Fruit fly (Drosophila melanogaster) whole organism, embryonic: ENCODE data around the gene CG12680.

Experiments used
- Abd-B ChIP-seq: fragments of 200-800 bp; sonication (Bioruptor generic); optimal IDR thresholded peaks from 2 replicates; lab custom pipeline; 2018; ENCODE audit warnings: missing biosample characterization, mild to moderate bottlenecking, missing genetic modification characterization, moderate library complexity
- Asciz ChIP-seq: fragments of 200-800 bp; sonication (Bioruptor generic); optimal IDR thresholded peaks from 2 replicates; lab custom pipeline; 2017; ENCODE audit warnings: missing biosample characterization, mild to moderate bottlenecking, missing genetic modification characterization, missing genetic modification reagents
- Bdp1 ChIP-seq: fragments of 200-800 bp; sonication (Bioruptor generic); optimal IDR thresholded peaks from 3 replicates; lab custom pipeline; 2016; ENCODE audit warnings: missing biosample characterization, missing genetic modification characterization
- Bgb ChIP-seq: fragments of 200-800 bp; sonication (Bioruptor generic); IDR thresholded peaks from 2 replicates; pipeline ENCODE4 v1.3.6; 2022; ENCODE audit warnings: missing biosample characterization, missing genetic modification characterization; ENCODE audit not compliant: partially characterized antibody
- CG11085 ChIP-seq: fragments of 200-800 bp; sonication (Bioruptor generic); IDR thresholded peaks from 2 replicates; pipeline ENCODE4 v1.3.6; 2022; ENCODE audit warnings: missing biosample characterization, missing genetic modification characterization
- CG11504 ChIP-seq: fragments of 200-800 bp; sonication (Bioruptor generic); optimal IDR thresholded peaks from 3 replicates; lab custom pipeline; 2019; ENCODE audit warnings: missing biosample characterization, mild to moderate bottlenecking, missing genetic modification characterization, moderate library complexity
- CG12071 ChIP-seq: fragments of 200-800 bp; sonication (Bioruptor generic); optimal IDR thresholded peaks from 3 replicates; lab custom pipeline; 2018; ENCODE audit warnings: missing biosample characterization, mild to moderate bottlenecking, missing genetic modification characterization
- CG12219 ChIP-seq: fragments of 200-800 bp; sonication (Bioruptor generic); optimal IDR thresholded peaks from 3 replicates; lab custom pipeline; 2018; ENCODE audit warnings: missing biosample characterization, mild to moderate bottlenecking, missing genetic modification characterization
- CG13894 ChIP-seq: fragments of 200-800 bp; sonication (Bioruptor generic); optimal IDR thresholded peaks from 3 replicates; lab custom pipeline; 2018; ENCODE audit warnings: missing biosample characterization, mild to moderate bottlenecking, missing genetic modification characterization, moderate library complexity
- CG15601 ChIP-seq: fragments of 200-800 bp; sonication (Bioruptor generic); optimal IDR thresholded peaks from 3 replicates; lab custom pipeline; 2019; ENCODE audit warnings: missing biosample characterization, mild to moderate bottlenecking, missing genetic modification characterization, moderate library complexity
- CG16815 ChIP-seq: fragments of 200-800 bp; sonication (Bioruptor generic); optimal IDR thresholded peaks from 3 replicates; lab custom pipeline; 2017; ENCODE audit warnings: missing biosample characterization, mild to moderate bottlenecking, missing genetic modification characterization
- CG1792 ChIP-seq: fragments of 200-800 bp; sonication (Bioruptor generic); optimal IDR thresholded peaks from 2 replicates; lab custom pipeline; 2016; ENCODE audit warnings: missing biosample characterization, missing genetic modification characterization
- CG32532 ChIP-seq: fragments of 200-800 bp; sonication (Bioruptor generic); IDR thresholded peaks from 2 replicates; pipeline ENCODE4 v1.3.6; 2022; ENCODE audit warnings: missing biosample characterization, missing genetic modification characterization
- CG33213 ChIP-seq: fragments of 200-800 bp; sonication (Bioruptor generic); optimal IDR thresholded peaks from 3 replicates; lab custom pipeline; 2016; ENCODE audit warnings: missing biosample characterization, missing genetic modification characterization
- CG3838 ChIP-seq: fragments of 200-800 bp; sonication (Bioruptor generic); optimal IDR thresholded peaks from 3 replicates; lab custom pipeline; 2016; ENCODE audit warnings: missing biosample characterization, missing genetic modification characterization
- CG4707 ChIP-seq: fragments of 200-800 bp; sonication (Bioruptor generic); optimal IDR thresholded peaks from 2 replicates; lab custom pipeline; 2018; ENCODE audit warnings: missing biosample characterization, mild to moderate bottlenecking, missing genetic modification characterization, moderate library complexity
- CG4854 ChIP-seq: fragments of 200-800 bp; sonication (Bioruptor generic); optimal IDR thresholded peaks from 2 replicates; lab custom pipeline; 2016; ENCODE audit warnings: missing biosample characterization, missing genetic modification characterization, inconsistent platforms
- CG5180 ChIP-seq: fragments of 200-800 bp; sonication (Bioruptor generic); optimal IDR thresholded peaks from 3 replicates; lab custom pipeline; 2017; ENCODE audit warnings: missing biosample characterization, missing genetic modification characterization, mild to moderate bottlenecking, moderate library complexity, missing genetic modification reagents
- CG6272 ChIP-seq: fragments of 200-800 bp; sonication (Bioruptor generic); IDR thresholded peaks from 2 replicates; pipeline ENCODE4 v1.3.6; 2022; ENCODE audit warnings: missing biosample characterization, missing genetic modification characterization
- CG7556 ChIP-seq: fragments of 200-800 bp; sonication (Bioruptor generic); optimal IDR thresholded peaks from 2 replicates; lab custom pipeline; 2017; ENCODE audit warnings: missing biosample characterization, mild to moderate bottlenecking, missing genetic modification characterization
- CG7839 ChIP-seq: fragments of 200-800 bp; sonication (Bioruptor generic); optimal IDR thresholded peaks from 3 replicates; lab custom pipeline; 2018; ENCODE audit warnings: missing biosample characterization, mild to moderate bottlenecking, missing genetic modification characterization, moderate library complexity
- CG8281 ChIP-seq: fragments of 200-800 bp; sonication (Bioruptor generic); optimal IDR thresholded peaks from 2 replicates; lab custom pipeline; 2018; ENCODE audit warnings: missing biosample characterization, mild to moderate bottlenecking, missing genetic modification characterization, moderate library complexity
- CG8478 ChIP-seq: fragments of >200 bp; optimal IDR thresholded peaks from 2 replicates; lab custom pipeline; 2018
- CG8924 ChIP-seq: fragments of 200-800 bp; optimal IDR thresholded peaks from 3 replicates; lab custom pipeline; 2019; ENCODE audit warnings: missing biosample characterization, mild to moderate bottlenecking, missing genetic modification characterization, moderate library complexity
- CG9215 ChIP-seq: fragments of 200-800 bp; sonication (Bioruptor generic); IDR thresholded peaks from 2 replicates; pipeline ENCODE4 v1.3.6; 2022; ENCODE audit warnings: missing biosample characterization, missing genetic modification characterization
- Chrac-16 ChIP-seq: fragments of 200-800 bp; sonication (Bioruptor generic); optimal IDR thresholded peaks from 3 replicates; lab custom pipeline; 2016; ENCODE audit warnings: missing biosample characterization, missing genetic modification characterization
- Dfd ChIP-seq, 2 experiments: fragments of >200 bp; optimal IDR thresholded peaks; 2 replicates each; lab custom pipeline; 2017; ENCODE audit warnings: missing biosample characterization in 2 of 2, missing genetic modification characterization in 2 of 2
- Doc3 ChIP-seq: fragments of 200-800 bp; sonication (Bioruptor generic); IDR thresholded peaks from 3 replicates; pipeline ENCODE4 v1.3.6; 2022; ENCODE audit warnings: missing biosample characterization, missing genetic modification characterization; ENCODE audit not compliant: partially characterized antibody
- Fer1 ChIP-seq: fragments of 200-800 bp; sonication (Bioruptor generic); optimal IDR thresholded peaks from 2 replicates; lab custom pipeline; 2017; ENCODE audit warnings: missing biosample characterization, mild to moderate bottlenecking, missing genetic modification characterization
- HLH54F ChIP-seq: fragments of 200-800 bp; sonication (Bioruptor generic); optimal IDR thresholded peaks from 3 replicates; lab custom pipeline; 2016; ENCODE audit warnings: missing biosample characterization, missing genetic modification characterization
- Med ChIP-seq: fragments of 200-800 bp; sonication (Bioruptor generic); peaks from one replicate; lab custom pipeline; 2016; ENCODE audit warnings: missing biosample characterization, missing genetic modification characterization, mild to moderate bottlenecking, inconsistent platforms, moderate library complexity
- Myb ChIP-seq: fragments of 200-800 bp; sonication (Bioruptor generic); optimal IDR thresholded peaks from 2 replicates; lab custom pipeline; 2016; ENCODE audit warnings: missing biosample characterization, missing genetic modification characterization
- Trl ChIP-seq, 3 experiments: fragments of >200 bp in 2 of 3; fragments of 200-800 bp in 1 of 3; sonication (Bioruptor generic) in 1 of 3; optimal IDR thresholded peaks; 2 replicates in 1 of 3; 3 replicates in 2 of 3; lab custom pipeline; 2016 to 2017; ENCODE audit warnings: missing biosample characterization in 1 of 3, missing genetic modification characterization in 1 of 3
- cas ChIP-seq: fragments of 200-800 bp; sonication (Bioruptor generic); IDR thresholded peaks from 2 replicates; pipeline ENCODE4 v1.3.6; 2022; ENCODE audit warnings: missing biosample characterization, missing genetic modification characterization
- gem ChIP-seq: fragments of 200-800 bp; sonication (Bioruptor generic); optimal IDR thresholded peaks from 2 replicates; lab custom pipeline; 2019; ENCODE audit warnings: missing biosample characterization, mild to moderate bottlenecking, missing genetic modification characterization, moderate library complexity
- grn ChIP-seq: fragments of 200-800 bp; sonication (Bioruptor generic); optimal IDR thresholded peaks from 3 replicates; lab custom pipeline; 2017; ENCODE audit warnings: missing biosample characterization, missing genetic modification characterization
- gsb ChIP-seq: fragments of 200-800 bp; sonication (Bioruptor generic); IDR thresholded peaks from 2 replicates; pipeline ENCODE4 v1.3.6; 2022; ENCODE audit warnings: missing biosample characterization, missing genetic modification characterization
- gsb-n ChIP-seq: fragments of 200-800 bp; sonication (Bioruptor generic); optimal IDR thresholded peaks from 3 replicates; lab custom pipeline; 2018; ENCODE audit warnings: missing biosample characterization, mild to moderate bottlenecking, missing genetic modification characterization
- kah ChIP-seq: fragments of 200-800 bp; sonication (Bioruptor generic); optimal IDR thresholded peaks from 2 replicates; lab custom pipeline; 2018; ENCODE audit warnings: missing biosample characterization, mild to moderate bottlenecking, missing genetic modification characterization
- lab ChIP-seq: fragments of 200-800 bp; sonication (Bioruptor generic); optimal IDR thresholded peaks from 3 replicates; lab custom pipeline; 2017; ENCODE audit warnings: missing biosample characterization, missing genetic modification characterization, mild to moderate bottlenecking, moderate library complexity, missing genetic modification reagents
- phol ChIP-seq: fragments of 200-800 bp; sonication (Bioruptor generic); optimal IDR thresholded peaks from 3 replicates; lab custom pipeline; 2018; ENCODE audit warnings: missing biosample characterization, mild to moderate bottlenecking, missing genetic modification characterization, moderate library complexity
- row ChIP-seq: fragments of 200-800 bp; sonication (Bioruptor generic); IDR thresholded peaks from 3 replicates; pipeline ENCODE4 v1.3.6; 2022; ENCODE audit warnings: missing biosample characterization, missing genetic modification characterization
- schlank ChIP-seq: fragments of 200-800 bp; sonication (Bioruptor generic); optimal IDR thresholded peaks from 2 replicates; lab custom pipeline; 2018; ENCODE audit warnings: missing biosample characterization, mild to moderate bottlenecking, missing genetic modification characterization
- scrt ChIP-seq: fragments of 200-800 bp; sonication (Bioruptor generic); optimal IDR thresholded peaks from 2 replicates; lab custom pipeline; 2018; ENCODE audit warnings: missing biosample characterization, mild to moderate bottlenecking, missing genetic modification characterization, moderate library complexity
- slou ChIP-seq: fragments of 200-800 bp; sonication (Bioruptor generic); optimal IDR thresholded peaks from 3 replicates; lab custom pipeline; 2016; ENCODE audit warnings: missing biosample characterization, missing genetic modification characterization
- tap ChIP-seq: fragments of 200-800 bp; optimal IDR thresholded peaks from 3 replicates; lab custom pipeline; 2019; ENCODE audit warnings: missing biosample characterization, mild to moderate bottlenecking, missing genetic modification characterization, moderate library complexity
- tx ChIP-seq: fragments of 200-800 bp; sonication (Bioruptor generic); optimal IDR thresholded peaks from 2 replicates; lab custom pipeline; 2016; ENCODE audit warnings: missing biosample characterization, missing genetic modification characterization
- unc-4 ChIP-seq: fragments of 200-800 bp; sonication (Bioruptor generic); IDR thresholded peaks from 2 replicates; pipeline ENCODE4 v1.3.6; 2022; ENCODE audit warnings: missing biosample characterization, missing genetic modification characterization; ENCODE audit not compliant: partially characterized antibody

Gene CG12680

dm6 chrX:5041525-5042454, 44.5 kb downstream of the CG12680 start (continued):
- TF ChIP-seq Asciz (GFP tag; lab: Kevin White, UChicago) (no peak), gem (tag; lab: Kevin White, UChicago) (peak; percentile 76), CG7556 (GFP tag; lab: Kevin White, UChicago) (peak; percentile 55), CG8281 (peak; percentile 16), cas (GFP tag; lab: Robert Waterston, UW) (peak; percentile 60; the same call in 1 of the 2 replicates), gsb-n (tag; lab: Kevin White, UChicago) (no peak), Bdp1 (no peak), CG1792 (no peak), schlank (tag; lab: Kevin White, UChicago) (peak; percentile 26), Myb (GFP tag; lab: Kevin White, UChicago) (no peak), CG32532 (GFP tag; lab: Robert Waterston, UW) (peak; percentile 86), CG3838 (GFP tag; lab: Kevin White, UChicago) (no peak), CG33213 (no peak), CG4854 (GFP tag; lab: Kevin White, UChicago) (no peak), CG4707 (GFP tag; lab: Kevin White, UChicago) (no peak), HLH54F (peak; percentile 36), CG13894 (tag; lab: Kevin White, UChicago) (peak; percentile 15), CG15601 (tag; lab: Kevin White, UChicago) (no peak), lab (GFP tag; lab: Kevin White, UChicago) (peak; percentile 80), CG6272 (GFP tag; lab: Robert Waterston, UW) (peak; percentile 63), Abd-B (GFP tag; lab: Kevin White, UChicago) (peak; percentile 56), CG5180 (GFP tag; lab: Kevin White, UChicago) (no peak), slou (peak; percentile 12), tx (GFP tag; lab: Kevin White, UChicago) (no peak), Dfd (GFP tag; optimal IDR thresholded peaks at IDR 0.05; lab: Kevin White, UChicago) (no peak), CG8924 (tag; lab: Kevin White, UChicago) (peak; percentile 60), phol (tag; lab: Kevin White, UChicago) (peak; percentile 42), Fer1 (GFP tag; lab: Kevin White, UChicago) (peak; percentile 66), grn (GFP tag; lab: Kevin White, UChicago) (no peak), unc-4 (GFP tag; lab: Robert Waterston, UW) (no peak), CG16815 (GFP tag; lab: Kevin White, UChicago) (peak; percentile 8), CG11504 (tag; lab: Kevin White, UChicago) (peak; percentile 80), gsb (GFP tag; lab: Robert Waterston, UW) (peak; percentile 53; the same call in 1 of the 2 replicates), Doc3 (GFP tag; lab: Robert Waterston, UW) (no peak), CG8478 (lab: Kevin White, UChicago) (no peak), CG12071 (GFP tag; lab: Kevin White, UChicago) (peak; percentile 34), tap (tag; lab: Kevin White, UChicago) (peak; percentile 32), CG12219 (GFP tag; lab: Kevin White, UChicago) (peak; percentile 37), scrt (GFP tag; lab: Kevin White, UChicago) (peak; percentile 45), kah (GFP tag; lab: Kevin White, UChicago) (no peak), Med (GFP tag; lab: Kevin White, UChicago) (peak; percentile 89), CG11085 (GFP tag; lab: Robert Waterston, UW) (peak; percentile 55; the same call in 1 of the 2 replicates), Bgb (GFP tag; lab: Robert Waterston, UW) (no peak), CG7839 (tag; lab: Kevin White, UChicago) (peak; percentile 84), row (GFP tag; lab: Robert Waterston, UW) (peak; percentile 85), Trl (optimal IDR thresholded peaks at IDR 0.05; lab: Kevin White, UChicago) (no peak), Trl (GFP tag; optimal IDR thresholded peaks at IDR 0.05; lab: Kevin White, UChicago) (no peak), Chrac-16 (peak; percentile 50), CG9215 (GFP tag; lab: Robert Waterston, UW) (peak; percentile 73)
